Worm (Caenorhabditis elegans) whole organism, mixed stage, embryonic: ENCODE measurements around the gene epc-1.

Source experiments
- M03D4.4 ChIP-seq: sonication (generic microtip); optimal IDR thresholded peaks from 2 replicates; lab custom pipeline; 2017; ENCODE audit warnings: mild to moderate bottlenecking, missing genetic modification characterization, missing compliant biosample characterization
- bed-3 ChIP-seq: fragments of 200-800 bp; sonication (Bioruptor generic); optimal IDR thresholded peaks from 3 replicates; lab custom pipeline; 2018; ENCODE audit warnings: mild to moderate bottlenecking, missing genetic modification characterization, moderate library complexity, missing compliant biosample characterization
- ceh-39 ChIP-seq: fragments of 150-350 bp; optimal IDR thresholded peaks from 2 replicates; lab custom pipeline; 2014; ENCODE audit warnings: missing biosample characterization, missing genetic modification characterization
- ceh-43 ChIP-seq: fragments of 200-800 bp; sonication (Bioruptor generic); optimal IDR thresholded peaks from 2 replicates; lab custom pipeline; 2018; ENCODE audit warnings: mild to moderate bottlenecking, missing genetic modification characterization, moderate library complexity, missing compliant biosample characterization
- ceh-83 ChIP-seq: fragments of 200-800 bp; sonication (Bioruptor generic); optimal IDR thresholded peaks from 2 replicates; lab custom pipeline; 2018; ENCODE audit warnings: mild to moderate bottlenecking, missing genetic modification characterization, missing compliant biosample characterization
- ces-1 ChIP-seq: fragments of 150-350 bp; optimal IDR thresholded peaks from 2 replicates; lab custom pipeline; 2014; ENCODE audit warnings: missing biosample characterization, missing genetic modification reagents, missing genetic modification characterization
- cnd-1 ChIP-seq: fragments of 200-800 bp; sonication (Bioruptor generic); optimal IDR thresholded peaks from 2 replicates; lab custom pipeline; 2018; ENCODE audit warnings: mild to moderate bottlenecking, missing genetic modification characterization, missing compliant biosample characterization
- drap-1 ChIP-seq: fragments of 200-800 bp; sonication (Bioruptor generic); optimal IDR thresholded peaks from 3 replicates; lab custom pipeline; 2018; ENCODE audit warnings: mild to moderate bottlenecking, missing genetic modification characterization, missing compliant biosample characterization
- elt-1 ChIP-seq: sonication (generic microtip); optimal IDR thresholded peaks from 2 replicates; lab custom pipeline; 2017; ENCODE audit warnings: missing genetic modification characterization, mild to moderate bottlenecking, missing compliant biosample characterization, antibody characterized with exemption, moderate library complexity, borderline replicate concordance; ENCODE audit not compliant: insufficient read depth
- elt-3 ChIP-seq: fragments of 150-350 bp; optimal IDR thresholded peaks from 2 replicates; lab custom pipeline; 2014; ENCODE audit warnings: missing biosample characterization, missing genetic modification characterization
- flh-1 ChIP-seq: fragments of 200-800 bp; sonication (Bioruptor generic); optimal IDR thresholded peaks from 2 replicates; lab custom pipeline; 2018; ENCODE audit warnings: mild to moderate bottlenecking, missing genetic modification characterization, moderate library complexity, missing compliant biosample characterization
- ham-2 ChIP-seq: fragments of 200-800 bp; sonication (Bioruptor generic); optimal IDR thresholded peaks from 2 replicates; lab custom pipeline; 2018; ENCODE audit warnings: mild to moderate bottlenecking, missing genetic modification characterization, missing compliant biosample characterization
- hlh-1 ChIP-seq: fragments of 150-350 bp; optimal IDR thresholded peaks from 2 replicates; lab custom pipeline; 2014; ENCODE audit warnings: missing biosample characterization, missing genetic modification reagents, missing genetic modification characterization
- lin-13 ChIP-seq: fragments of 150-350 bp; optimal IDR thresholded peaks from 2 replicates; lab custom pipeline; 2014; ENCODE audit warnings: missing biosample characterization, missing genetic modification characterization
- lin-32 ChIP-seq: fragments of 200-800 bp; sonication (Bioruptor generic); optimal IDR thresholded peaks from 2 replicates; lab custom pipeline; 2018; ENCODE audit warnings: mild to moderate bottlenecking, missing genetic modification characterization, missing compliant biosample characterization
- lsy-2 ChIP-seq: fragments of 150-350 bp; optimal IDR thresholded peaks from 2 replicates; lab custom pipeline; 2014; ENCODE audit warnings: missing biosample characterization, missing genetic modification characterization
- mab-5 ChIP-seq: fragments of 150-350 bp; optimal IDR thresholded peaks from 2 replicates; lab custom pipeline; 2014; ENCODE audit warnings: missing biosample characterization, missing genetic modification characterization
- mep-1 ChIP-seq: fragments of 150-350 bp; optimal IDR thresholded peaks from 2 replicates; lab custom pipeline; 2017; ENCODE audit warnings: missing biosample characterization, missing genetic modification reagents, missing genetic modification characterization, inconsistent platforms
- mls-2 ChIP-seq: sonication (generic microtip); optimal IDR thresholded peaks from 2 replicates; lab custom pipeline; 2016; ENCODE audit warnings: mild to moderate bottlenecking, missing genetic modification characterization, moderate library complexity, missing compliant biosample characterization
- nhr-12 ChIP-seq: fragments of 150-350 bp; optimal IDR thresholded peaks from 2 replicates; lab custom pipeline; 2014; ENCODE audit warnings: missing biosample characterization, missing genetic modification characterization
- nhr-2 ChIP-seq: fragments of 150-350 bp; optimal IDR thresholded peaks from 2 replicates; lab custom pipeline; 2014; ENCODE audit warnings: missing biosample characterization, missing genetic modification characterization
- nhr-76 ChIP-seq: sonication (generic microtip); optimal IDR thresholded peaks from 2 replicates; lab custom pipeline; 2017; ENCODE audit warnings: missing biosample characterization, missing genetic modification characterization
- pha-4 ChIP-seq: fragments of 150-350 bp; optimal IDR thresholded peaks from 2 replicates; lab custom pipeline; 2018; ENCODE audit warnings: missing biosample characterization, missing genetic modification reagents, missing genetic modification characterization
- sem-2 ChIP-seq: fragments of 200-800 bp; sonication (Bioruptor generic); optimal IDR thresholded peaks from 2 replicates; lab custom pipeline; 2018; ENCODE audit warnings: mild to moderate bottlenecking, missing genetic modification characterization, missing compliant biosample characterization
- snpc-4 ChIP-seq: fragments of 150-350 bp; optimal IDR thresholded peaks from 2 replicates; lab custom pipeline; 2014; ENCODE audit warnings: missing biosample characterization, missing genetic modification characterization
- sptf-1 ChIP-seq: sonication (generic microtip); optimal IDR thresholded peaks from 2 replicates; lab custom pipeline; 2017; ENCODE audit warnings: mild to moderate bottlenecking, missing genetic modification characterization, moderate library complexity, missing compliant biosample characterization
- tbx-8 ChIP-seq: fragments of 200-800 bp; sonication (Bioruptor generic); optimal IDR thresholded peaks from 2 replicates; lab custom pipeline; 2018; ENCODE audit warnings: mild to moderate bottlenecking, missing genetic modification characterization, moderate library complexity, missing compliant biosample characterization
- unc-39 ChIP-seq: fragments of 150-350 bp; optimal IDR thresholded peaks from 2 replicates; lab custom pipeline; 2014; ENCODE audit warnings: missing biosample characterization, missing genetic modification characterization
- zip-8 ChIP-seq: fragments of 150-350 bp; optimal IDR thresholded peaks from 2 replicates; lab custom pipeline; 2014; ENCODE audit warnings: missing biosample characterization, missing genetic modification characterization

Gene epc-1

DNA sequence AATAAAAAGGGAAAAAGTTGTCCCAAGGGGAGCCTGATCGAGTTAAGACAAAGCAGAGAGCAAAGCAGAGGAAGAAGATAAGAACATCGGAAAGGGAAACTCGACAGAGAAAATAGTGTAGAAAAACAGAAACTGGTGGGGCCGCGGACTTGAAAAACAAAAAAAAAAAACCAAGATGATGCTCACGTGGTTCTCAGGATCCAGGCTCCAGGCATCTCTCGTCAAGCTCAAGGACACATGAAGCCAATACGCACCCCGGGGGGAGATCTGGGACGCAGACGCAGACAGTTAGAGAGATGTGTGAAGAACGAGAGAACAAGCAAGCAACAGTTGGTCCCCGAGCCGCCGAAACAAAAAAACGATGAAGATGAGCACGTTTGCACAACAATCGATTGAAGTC is 52.3 kb downstream of the epc-1 start:
- TF ChIP-seq mab-5 (no peak), ces-1 (GFP tag; lab: Kevin White, UChicago) (peak; percentile 51), flh-1 (GFP tag; lab: Kevin White, UChicago) (no peak), elt-1 (no peak), ceh-43 (GFP tag; lab: Kevin White, UChicago) (no peak), snpc-4 (tag; lab: Kevin White, UChicago) (no peak), lin-13 (tag; lab: Kevin White, UChicago) (no peak), unc-39 (tag; lab: Kevin White, UChicago) (no peak), M03D4.4 (tag; lab: Kevin White, UChicago) (no peak), hlh-1 (peak; percentile 87), ceh-83 (GFP tag; lab: Kevin White, UChicago) (no peak), sptf-1 (no peak), pha-4 (tag; lab: Kevin White, UChicago) (peak; percentile 18), nhr-76 (tag; lab: Kevin White, UChicago) (no peak), nhr-2 (tag; lab: Kevin White, UChicago) (no peak), bed-3 (GFP tag; lab: Kevin White, UChicago) (no peak), cnd-1 (tag; lab: Kevin White, UChicago) (no peak), nhr-12 (tag; lab: Kevin White, UChicago) (no peak), drap-1 (GFP tag; lab: Kevin White, UChicago) (no peak), elt-3 (tag; lab: Kevin White, UChicago) (no peak), zip-8 (tag; lab: Kevin White, UChicago) (no peak), lsy-2 (tag; lab: Kevin White, UChicago) (no peak), mep-1 (no peak), lin-32 (GFP tag; lab: Kevin White, UChicago) (no peak), sem-2 (GFP tag; lab: Kevin White, UChicago) (no peak), ceh-39 (tag; lab: Kevin White, UChicago) (no peak)
- TF ChIP-seq, all 35 proteins: peak for 3

DNA sequence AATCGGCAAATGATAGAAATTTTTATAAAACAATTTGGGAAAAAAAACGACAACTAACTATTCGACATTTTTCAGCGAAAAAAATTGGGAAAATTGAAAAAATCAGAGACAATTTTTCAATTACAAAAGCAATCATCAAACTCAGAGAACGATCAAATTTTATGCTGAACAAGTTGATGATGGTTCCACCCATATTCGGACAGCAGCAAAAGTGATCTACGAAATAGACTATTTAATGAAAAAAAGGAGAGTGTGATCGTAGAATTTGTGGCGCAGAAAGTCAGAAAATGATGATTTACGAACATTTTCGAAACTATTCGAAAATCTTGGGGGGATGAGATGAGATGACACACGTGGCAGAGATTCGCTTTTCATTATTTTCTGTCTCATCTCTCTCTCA is 57.1 kb downstream of the epc-1 start:
- TF ChIP-seq lsy-2 (tag; lab: Kevin White, UChicago) (no peak), ceh-83 (GFP tag; lab: Kevin White, UChicago) (no peak)

DNA sequence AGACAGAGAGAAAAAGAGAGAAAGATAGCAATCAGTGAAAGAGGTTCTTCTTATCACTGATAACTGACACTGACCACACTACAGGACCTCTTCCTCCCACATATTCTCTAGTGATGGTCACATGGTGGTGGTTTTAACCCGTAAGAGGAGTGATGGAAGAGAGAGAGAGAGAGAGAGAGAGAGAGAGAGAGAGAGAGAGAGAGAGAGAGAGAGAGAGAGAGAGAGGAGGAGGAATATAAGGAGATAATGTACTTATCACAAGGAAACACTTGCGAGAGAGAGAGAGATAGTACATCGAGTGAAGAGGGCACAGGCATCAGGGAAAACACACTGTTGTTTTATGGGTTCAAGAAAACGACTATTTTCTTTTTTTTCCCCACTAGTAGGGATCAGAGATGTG is 58.7 kb downstream of the epc-1 start:
- TF ChIP-seq bed-3 (GFP tag; lab: Kevin White, UChicago) (no peak), mls-2 (no peak), nhr-12 (tag; lab: Kevin White, UChicago) (no peak), ham-2 (peak; percentile 23), tbx-8 (GFP tag; lab: Kevin White, UChicago) (no peak), elt-1 (peak; percentile 42), sptf-1 (peak; percentile 40), elt-3 (tag; lab: Kevin White, UChicago) (peak; percentile 72)
